Fruit fly (Drosophila melanogaster) S2 (cell line): ENCODE data around the gene CG15646.

Source experiments
- CG8478 ChIP-seq: fragments of >200 bp; optimal IDR thresholded peaks from 2 replicates; lab custom pipeline; 2018
- CTCF ChIP-seq, 2 experiments: fragments of >200 bp; optimal IDR thresholded peaks; 2 replicates each; lab custom pipeline; 2018

DNA sequence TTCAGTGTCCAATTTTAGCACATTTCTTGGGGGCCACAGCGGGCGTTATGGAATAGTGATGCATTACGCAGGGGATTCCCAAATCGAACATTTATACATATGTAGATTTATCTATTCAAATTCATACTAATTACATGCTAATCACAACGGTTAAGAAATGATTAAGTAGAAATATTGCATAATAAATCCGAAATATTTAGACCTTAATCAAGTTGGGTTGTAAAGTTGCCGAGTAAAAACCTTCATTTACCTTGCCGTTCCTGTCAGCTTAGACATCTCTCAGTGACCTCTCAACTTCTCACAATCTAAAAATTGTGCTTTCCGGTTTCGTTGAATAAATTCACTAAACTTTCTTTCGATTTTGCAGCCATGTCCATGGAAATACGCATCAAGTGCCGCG is 26.9 kb downstream of the CG15646 start, which contains the start of gene CG8117:
- TF ChIP-seq CTCF (optimal IDR thresholded peaks at IDR 0.05; lab: Kevin White, UChicago) (no peak), CG8478 (no peak)
